Worm (Caenorhabditis elegans) whole organism, midembryonic: ENCODE results near the gene acox-1.5.

Experiments used
- T22C8.4 ChIP-seq: fragments of 200-800 bp; sonication (Bioruptor generic); IDR thresholded peaks from 2 replicates; pipeline ENCODE4 v1.3.6; 2022; ENCODE audit warnings: missing genetic modification characterization, missing compliant biosample characterization
- cog-1 ChIP-seq: sonication (generic microtip); optimal IDR thresholded peaks from 2 replicates; lab custom pipeline; 2016; ENCODE audit warnings: missing genetic modification characterization, missing compliant biosample characterization
- flt-1 ChIP-seq: fragments of 200-800 bp; sonication (Bioruptor generic); IDR thresholded peaks from 2 replicates; pipeline ENCODE4 v1.3.6; 2022; ENCODE audit warnings: missing genetic modification characterization, missing compliant biosample characterization
- ref-1 ChIP-seq: fragments of 200-800 bp; sonication (Bioruptor generic); conservative IDR thresholded peaks from 2 replicates; pipeline ENCODE4 v1.3.6; 2022; ENCODE audit warnings: missing genetic modification reagents, missing genetic modification characterization, missing compliant biosample characterization
- tab-1 ChIP-seq: fragments of 200-800 bp; sonication (Bioruptor generic); IDR thresholded peaks from 2 replicates; pipeline ENCODE4 v1.3.6; 2022; ENCODE audit warnings: missing genetic modification characterization, missing compliant biosample characterization
- ztf-23 ChIP-seq: fragments of 200-800 bp; sonication (Bioruptor generic); IDR thresholded peaks from 2 replicates; pipeline ENCODE4 v1.3.6; 2022; ENCODE audit warnings: missing genetic modification reagents, missing genetic modification characterization, missing compliant biosample characterization
- ztf-29 ChIP-seq: fragments of 200-800 bp; sonication (Bioruptor generic); IDR thresholded peaks from 2 replicates; pipeline ENCODE4 v1.3.6; 2022; ENCODE audit warnings: missing genetic modification reagents, missing genetic modification characterization, missing compliant biosample characterization

- TF ChIP-seq ref-1 (GFP tag; lab: Robert Waterston, UW) (no peak), ztf-29 (GFP tag; lab: Robert Waterston, UW) (no peak), tab-1 (GFP tag; lab: Robert Waterston, UW) (no peak), cog-1 (tag; lab: Kevin White, UChicago) (no peak), flt-1 (GFP tag; lab: Robert Waterston, UW) (no peak), ztf-23 (GFP tag; lab: Robert Waterston, UW) (no peak), T22C8.4 (GFP tag; lab: Robert Waterston, UW) (no peak)
Measured at ce11 chrIII:9637016-9637415, 45.0 kb upstream of the acox-1.5 start, which contains the start of gene gei-13.
